Fruit fly (Drosophila melanogaster) whole organism, embryonic: ENCODE results near the gene peb.

Source experiments
- BEAF-32 ChIP-seq: fragments of 200-800 bp; sonication (Bioruptor generic); optimal IDR thresholded peaks from 3 replicates; lab custom pipeline; 2017; ENCODE audit warnings: missing biosample characterization, missing genetic modification characterization, mild to moderate bottlenecking, moderate library complexity, missing genetic modification reagents
- CG10209 ChIP-seq: fragments of 200-800 bp; sonication (Bioruptor generic); optimal IDR thresholded peaks from 3 replicates; lab custom pipeline; 2017; ENCODE audit warnings: missing biosample characterization, mild to moderate bottlenecking, missing genetic modification characterization, missing genetic modification reagents
- CG12104 ChIP-seq: fragments of 200-800 bp; sonication (Bioruptor generic); optimal IDR thresholded peaks from 3 replicates; lab custom pipeline; 2016; ENCODE audit warnings: missing biosample characterization, missing genetic modification characterization
- CG12236 ChIP-seq: fragments of 200-800 bp; sonication (Bioruptor generic); optimal IDR thresholded peaks from 2 replicates; lab custom pipeline; 2016; ENCODE audit warnings: missing biosample characterization, missing genetic modification characterization
- CG12391 ChIP-seq: fragments of 200-800 bp; sonication (Bioruptor generic); optimal IDR thresholded peaks from 3 replicates; lab custom pipeline; 2018; ENCODE audit warnings: missing biosample characterization, mild to moderate bottlenecking, missing genetic modification characterization, moderate library complexity
- CG14014 ChIP-seq: fragments of 200-800 bp; sonication (Bioruptor generic); IDR thresholded peaks from 2 replicates; pipeline ENCODE4 v1.3.6; 2022; ENCODE audit warnings: missing biosample characterization, missing genetic modification characterization
- CG15269 ChIP-seq: fragments of 200-800 bp; sonication (Bioruptor generic); optimal IDR thresholded peaks from 2 replicates; lab custom pipeline; 2018; ENCODE audit warnings: missing biosample characterization, mild to moderate bottlenecking, missing genetic modification characterization, moderate library complexity
- CG18476 ChIP-seq: fragments of 200-800 bp; sonication (Bioruptor generic); optimal IDR thresholded peaks from 2 replicates; lab custom pipeline; 2016; ENCODE audit warnings: missing biosample characterization, mild to moderate bottlenecking, missing genetic modification characterization
- CG2712 ChIP-seq: fragments of 200-800 bp; optimal IDR thresholded peaks from 3 replicates; lab custom pipeline; 2019; ENCODE audit warnings: missing biosample characterization, mild to moderate bottlenecking, missing genetic modification characterization, moderate library complexity
- CG31441 ChIP-seq: fragments of 200-800 bp; sonication (Bioruptor generic); IDR thresholded peaks from 2 replicates; pipeline ENCODE4 v1.3.6; 2022; ENCODE audit warnings: missing biosample characterization, missing genetic modification characterization
- CG6272 ChIP-seq: fragments of 200-800 bp; sonication (Bioruptor generic); IDR thresholded peaks from 2 replicates; pipeline ENCODE4 v1.3.6; 2022; ENCODE audit warnings: missing biosample characterization, missing genetic modification characterization
- CG8359 ChIP-seq: fragments of 200-800 bp; sonication (Bioruptor generic); optimal IDR thresholded peaks from 2 replicates; lab custom pipeline; 2017; ENCODE audit warnings: missing biosample characterization, mild to moderate bottlenecking, missing genetic modification characterization, borderline replicate concordance
- CG9932 ChIP-seq: fragments of 200-800 bp; sonication (Bioruptor generic); IDR thresholded peaks from 2 replicates; pipeline ENCODE4 v1.3.6; 2022; ENCODE audit warnings: missing biosample characterization, missing genetic modification characterization
- CkIIα-i1 ChIP-seq: fragments of 200-800 bp; sonication (Bioruptor generic); IDR thresholded peaks from 2 replicates; pipeline ENCODE4 v1.3.6; 2022; ENCODE audit warnings: missing biosample characterization, missing genetic modification characterization
- Dbx ChIP-seq: fragments of 200-800 bp; sonication (Bioruptor generic); IDR thresholded peaks from 3 replicates; pipeline ENCODE4 v1.3.6; 2022; ENCODE audit warnings: missing biosample characterization, missing genetic modification characterization
- Drgx ChIP-seq: fragments of 200-800 bp; sonication (Bioruptor generic); IDR thresholded peaks from 2 replicates; pipeline ENCODE4 v1.3.6; 2022; ENCODE audit warnings: missing biosample characterization, missing genetic modification characterization
- Fer1 ChIP-seq: fragments of 200-800 bp; sonication (Bioruptor generic); optimal IDR thresholded peaks from 2 replicates; lab custom pipeline; 2017; ENCODE audit warnings: missing biosample characterization, mild to moderate bottlenecking, missing genetic modification characterization
- Mes4 ChIP-seq: fragments of 200-800 bp; sonication (Bioruptor generic); optimal IDR thresholded peaks from 2 replicates; lab custom pipeline; 2016; ENCODE audit warnings: missing biosample characterization, missing genetic modification characterization
- NFAT ChIP-seq: fragments of 200-800 bp; sonication (Bioruptor generic); IDR thresholded peaks from 2 replicates; pipeline ENCODE4 v1.3.6; 2022; ENCODE audit warnings: missing biosample characterization, missing genetic modification characterization
- NK7.1 ChIP-seq: fragments of 200-800 bp; sonication (Bioruptor generic); optimal IDR thresholded peaks from 3 replicates; lab custom pipeline; 2016; ENCODE audit warnings: missing biosample characterization, missing genetic modification characterization
- Opbp ChIP-seq: fragments of 200-800 bp; sonication (Bioruptor generic); IDR thresholded peaks from 3 replicates; pipeline ENCODE4 v1.3.6; 2022; ENCODE audit warnings: missing biosample characterization, missing genetic modification characterization; ENCODE audit not compliant: partially characterized antibody
- Optix ChIP-seq: fragments of 200-800 bp; sonication (Bioruptor generic); IDR thresholded peaks from 3 replicates; pipeline ENCODE4 v1.3.6; 2022; ENCODE audit warnings: missing biosample characterization, missing genetic modification characterization
- Ptx1 ChIP-seq: fragments of 200-800 bp; sonication (Bioruptor generic); IDR thresholded peaks from 2 replicates; pipeline ENCODE4 v1.3.6; 2022; ENCODE audit warnings: missing biosample characterization, missing genetic modification characterization
- TFAM ChIP-seq: fragments of 200-800 bp; sonication (Bioruptor generic); optimal IDR thresholded peaks from 2 replicates; lab custom pipeline; 2017; ENCODE audit warnings: missing biosample characterization, missing genetic modification characterization, inconsistent platforms
- bigmax ChIP-seq: fragments of 200-800 bp; sonication (Bioruptor generic); optimal IDR thresholded peaks from 2 replicates; lab custom pipeline; 2018; ENCODE audit warnings: missing biosample characterization, mild to moderate bottlenecking, missing genetic modification characterization
- corto ChIP-seq: fragments of 200-800 bp; sonication (Bioruptor generic); optimal IDR thresholded peaks from 2 replicates; lab custom pipeline; 2016; ENCODE audit warnings: missing biosample characterization, mild to moderate bottlenecking, missing genetic modification characterization, moderate library complexity
- danr ChIP-seq: fragments of 200-800 bp; sonication (Bioruptor generic); IDR thresholded peaks from 2 replicates; pipeline ENCODE4 v1.3.6; 2022; ENCODE audit warnings: missing biosample characterization, missing genetic modification characterization
- dpn ChIP-seq, 2 experiments: fragments of 200-800 bp; sonication (Bioruptor generic); optimal IDR thresholded peaks; 3 replicates each; lab custom pipeline; 2016; ENCODE audit warnings: missing biosample characterization in 2 of 2, missing genetic modification characterization in 2 of 2
- gro ChIP-seq: fragments of 200-800 bp; sonication (Bioruptor generic); optimal IDR thresholded peaks from 2 replicates; lab custom pipeline; 2016; ENCODE audit warnings: missing biosample characterization, missing genetic modification characterization
- gsb-n ChIP-seq: fragments of 200-800 bp; sonication (Bioruptor generic); optimal IDR thresholded peaks from 3 replicates; lab custom pipeline; 2018; ENCODE audit warnings: missing biosample characterization, mild to moderate bottlenecking, missing genetic modification characterization
- her ChIP-seq: fragments of 200-800 bp; sonication (Bioruptor generic); optimal IDR thresholded peaks from 2 replicates; lab custom pipeline; 2016; ENCODE audit warnings: missing biosample characterization, missing genetic modification characterization
- onecut ChIP-seq: fragments of 200-800 bp; sonication (Bioruptor generic); IDR thresholded peaks from 2 replicates; pipeline ENCODE4 v1.3.6; 2022; ENCODE audit warnings: missing biosample characterization, missing genetic modification characterization
- pfk ChIP-seq: fragments of 200-800 bp; sonication (Bioruptor generic); optimal IDR thresholded peaks from 2 replicates; lab custom pipeline; 2018; ENCODE audit warnings: missing biosample characterization, mild to moderate bottlenecking, missing genetic modification characterization, moderate library complexity
- pita ChIP-seq: fragments of 200-800 bp; sonication (Bioruptor generic); optimal IDR thresholded peaks from 2 replicates; lab custom pipeline; 2017; ENCODE audit warnings: missing biosample characterization, mild to moderate bottlenecking, missing genetic modification characterization
- prd ChIP-seq, 3 experiments: fragments of >200 bp in 2 of 3; fragments of 200-800 bp in 1 of 3; sonication (Bioruptor generic) in 1 of 3; optimal IDR thresholded peaks in 2 of 3; IDR thresholded peaks in 1 of 3; 2 replicates in 2 of 3; 3 replicates in 1 of 3; pipeline versions ENCODE4 v1.3.6 to Lab custom; 2017 to 2022; ENCODE audit warnings: missing biosample characterization in 1 of 3, missing genetic modification characterization in 1 of 3
- sens-2 ChIP-seq: fragments of 200-800 bp; sonication (Bioruptor generic); IDR thresholded peaks from 2 replicates; pipeline ENCODE4 v1.3.6; 2022; ENCODE audit warnings: missing biosample characterization, missing genetic modification characterization
- sob ChIP-seq: fragments of 200-800 bp; sonication (Bioruptor generic); IDR thresholded peaks from 2 replicates; pipeline ENCODE4 v1.3.6; 2022; ENCODE audit warnings: missing biosample characterization, missing genetic modification characterization
- tap ChIP-seq: fragments of 200-800 bp; optimal IDR thresholded peaks from 3 replicates; lab custom pipeline; 2019; ENCODE audit warnings: missing biosample characterization, mild to moderate bottlenecking, missing genetic modification characterization, moderate library complexity
- vvl ChIP-seq: fragments of 200-800 bp; sonication (Bioruptor generic); IDR thresholded peaks from 2 replicates; pipeline ENCODE4 v1.3.6; 2022; ENCODE audit warnings: missing biosample characterization, missing genetic modification characterization
- wdn ChIP-seq: fragments of 200-800 bp; sonication (Bioruptor generic); IDR thresholded peaks from 2 replicates; pipeline ENCODE4 v1.3.6; 2022; ENCODE audit warnings: missing biosample characterization, missing genetic modification characterization
- z ChIP-seq: fragments of 200-800 bp; sonication (Bioruptor generic); IDR thresholded peaks from 3 replicates; pipeline ENCODE4 v1.3.6; 2022; ENCODE audit warnings: missing biosample characterization, missing genetic modification characterization
- zen ChIP-seq: fragments of 200-800 bp; sonication (Bioruptor generic); optimal IDR thresholded peaks from 3 replicates; lab custom pipeline; 2018; ENCODE audit warnings: missing biosample characterization, mild to moderate bottlenecking, missing genetic modification characterization, moderate library complexity

peb gene

dm6 chrX:4581769-4582168 is 35.6 kb upstream of the peb start (continued):
- no peak for TF ChIP-seq prd (optimal IDR thresholded peaks at IDR 0.05; lab: Kevin White, UChicago)
- peak; percentile 69; the same call in 2 of the 3 replicates for TF ChIP-seq prd (GFP tag; IDR thresholded peaks at IDR 0.05; lab: Robert Waterston, UW)
- no peak for TF ChIP-seq sens-2 (GFP tag; lab: Robert Waterston, UW)
- TF ChIP-seq Drgx: no peak
- no peak for TF ChIP-seq NK7.1 (GFP tag; lab: Kevin White, UChicago)
- TF ChIP-seq dpn (GFP tag; optimal IDR thresholded peaks at IDR 0.05; lab: Kevin White, UChicago): no peak
- TF ChIP-seq CkIIα-i1: no peak
- TF ChIP-seq onecut (GFP tag; lab: Robert Waterston, UW): no peak
- no peak for TF ChIP-seq wdn (GFP tag; lab: Robert Waterston, UW)
- no peak for TF ChIP-seq CG14014
- no peak for TF ChIP-seq NFAT (GFP tag; lab: Robert Waterston, UW)
- TF ChIP-seq her (GFP tag; lab: Kevin White, UChicago): no peak
- TF ChIP-seq pita (GFP tag; lab: Kevin White, UChicago): no peak
- TF ChIP-seq Optix (GFP tag; lab: Robert Waterston, UW): no peak
- TF ChIP-seq CG6272 (GFP tag; lab: Robert Waterston, UW): no peak
- peak; percentile 1 for TF ChIP-seq CG15269 (tag; lab: Kevin White, UChicago)
- TF ChIP-seq CG10209 (GFP tag; lab: Kevin White, UChicago): peak; percentile 11
- peak; percentile 50; the same call in 1 of the 2 replicates for TF ChIP-seq Ptx1 (GFP tag; lab: Robert Waterston, UW)
- TF ChIP-seq CG12104 (GFP tag; lab: Kevin White, UChicago): no peak
- peak; percentile 58 for TF ChIP-seq CG12391 (tag; lab: Kevin White, UChicago)
- no peak for TF ChIP-seq CG12236
- TF ChIP-seq zen (tag; lab: Kevin White, UChicago): no peak
- TF ChIP-seq gsb-n (tag; lab: Kevin White, UChicago): peak; percentile 52
- no peak for TF ChIP-seq CG9932
- no peak for TF ChIP-seq tap (tag; lab: Kevin White, UChicago)
- no peak for TF ChIP-seq pfk (GFP tag; lab: Kevin White, UChicago)
- peak; percentile 51 for TF ChIP-seq vvl
- TF ChIP-seq CG8359 (GFP tag; lab: Kevin White, UChicago): no peak
- no peak for TF ChIP-seq Opbp (GFP tag; lab: Robert Waterston, UW)
- no peak for TF ChIP-seq BEAF-32
- TF ChIP-seq CG2712 (tag; lab: Kevin White, UChicago): peak; percentile 63
- no peak for TF ChIP-seq z
- TF ChIP-seq Fer1 (GFP tag; lab: Kevin White, UChicago): no peak
- no peak for TF ChIP-seq bigmax (GFP tag; lab: Kevin White, UChicago)
- TF ChIP-seq CG31441 (GFP tag; lab: Robert Waterston, UW): peak; percentile 53; the same call in 1 of the 2 replicates
- peak; percentile 7 for TF ChIP-seq CG18476 (GFP tag; lab: Kevin White, UChicago)
- TF ChIP-seq sob (GFP tag; lab: Robert Waterston, UW): no peak; the same call in 1 of the 2 replicates
- TF ChIP-seq corto (GFP tag; lab: Kevin White, UChicago): no peak
- no peak for TF ChIP-seq Dbx (GFP tag; lab: Robert Waterston, UW)
- 0 out of 2 replicates have a peak, but pooled peaks have one; percentile 24 for TF ChIP-seq danr
- TF ChIP-seq TFAM (GFP tag; lab: Kevin White, UChicago): no peak
- TF ChIP-seq Mes4 (GFP tag; lab: Kevin White, UChicago): no peak
- TF ChIP-seq gro (GFP tag; lab: Kevin White, UChicago): no peak
- TF ChIP-seq, all 482 proteins: peak for 132
